Fruit fly (Drosophila melanogaster) whole organism, embryonic: Measurements from ENCODE around the gene sage.
A peak's percentile ranks its signal among the peaks of the same experiment; 100 is the strongest.

ENCODE experiments used
- Antp ChIP-seq: fragments of 200-800 bp; sonication (Bioruptor generic); optimal IDR thresholded peaks from 3 replicates; lab custom pipeline; 2016; ENCODE audit warnings: missing biosample characterization, missing genetic modification characterization
- Awh ChIP-seq: fragments of 200-800 bp; sonication (Bioruptor generic); IDR thresholded peaks from 2 replicates; pipeline ENCODE4, ENCODE4 v1.3.6; 2022; ENCODE audit warnings: missing biosample characterization, missing genetic modification characterization
- BEAF-32 ChIP-seq: fragments of 200-800 bp; sonication (Bioruptor generic); optimal IDR thresholded peaks from 3 replicates; lab custom pipeline; 2017; ENCODE audit warnings: missing biosample characterization, missing genetic modification characterization, mild to moderate bottlenecking, moderate library complexity, missing genetic modification reagents
- Bteb2 ChIP-seq: fragments of 200-800 bp; sonication (Bioruptor generic); optimal IDR thresholded peaks from 2 replicates; lab custom pipeline; 2016; ENCODE audit warnings: missing biosample characterization, missing genetic modification characterization
- CG1024 ChIP-seq: fragments of 200-800 bp; sonication (Bioruptor generic); IDR thresholded peaks from 2 replicates; pipeline ENCODE4 v1.3.6; 2022; ENCODE audit warnings: missing biosample characterization, missing genetic modification characterization
- CG10321 ChIP-seq: fragments of 200-800 bp; sonication (Bioruptor generic); IDR thresholded peaks from 2 replicates; pipeline ENCODE4 v1.3.6; 2022; ENCODE audit warnings: missing biosample characterization, missing genetic modification characterization
- CG12104 ChIP-seq: fragments of 200-800 bp; sonication (Bioruptor generic); optimal IDR thresholded peaks from 3 replicates; lab custom pipeline; 2016; ENCODE audit warnings: missing biosample characterization, missing genetic modification characterization
- CG12942 ChIP-seq: fragments of 200-800 bp; sonication (Bioruptor generic); optimal IDR thresholded peaks from 3 replicates; lab custom pipeline; 2016; ENCODE audit warnings: missing biosample characterization, missing genetic modification characterization
- CG14050 ChIP-seq: fragments of 200-800 bp; sonication (Bioruptor generic); IDR thresholded peaks from 3 replicates; pipeline ENCODE4 v1.3.6; 2022; ENCODE audit warnings: missing biosample characterization, missing genetic modification characterization
- CG14965 ChIP-seq: fragments of 200-800 bp; sonication (Bioruptor generic); optimal IDR thresholded peaks from 2 replicates; lab custom pipeline; 2016; ENCODE audit warnings: missing biosample characterization, missing genetic modification characterization, borderline replicate concordance
- CG15696 ChIP-seq: fragments of 200-800 bp; sonication (Bioruptor generic); optimal IDR thresholded peaks from 2 replicates; lab custom pipeline; 2019; ENCODE audit warnings: missing biosample characterization, mild to moderate bottlenecking, missing genetic modification characterization, moderate library complexity
- CG16813 ChIP-seq: fragments of 200-800 bp; sonication (Bioruptor generic); IDR thresholded peaks from 3 replicates; pipeline ENCODE4 v1.3.6; 2022; ENCODE audit warnings: missing biosample characterization, missing genetic modification characterization; ENCODE audit not compliant: partially characterized antibody
- CG17359 ChIP-seq: fragments of 200-800 bp; sonication (Bioruptor generic); optimal IDR thresholded peaks from 3 replicates; lab custom pipeline; 2018; ENCODE audit warnings: missing biosample characterization, mild to moderate bottlenecking, missing genetic modification characterization, moderate library complexity
- CG18619 ChIP-seq: fragments of 200-800 bp; sonication (Bioruptor generic); optimal IDR thresholded peaks from 3 replicates; lab custom pipeline; 2017; ENCODE audit warnings: missing biosample characterization, mild to moderate bottlenecking, missing genetic modification characterization
- CG31441 ChIP-seq: fragments of 200-800 bp; sonication (Bioruptor generic); IDR thresholded peaks from 2 replicates; pipeline ENCODE4 v1.3.6; 2022; ENCODE audit warnings: missing biosample characterization, missing genetic modification characterization
- CG3407 ChIP-seq: fragments of 200-800 bp; sonication (Bioruptor generic); optimal IDR thresholded peaks from 2 replicates; lab custom pipeline; 2018; ENCODE audit warnings: missing biosample characterization, mild to moderate bottlenecking, missing genetic modification characterization
- CG4617 ChIP-seq: fragments of 200-800 bp; sonication (Bioruptor generic); optimal IDR thresholded peaks from 3 replicates; lab custom pipeline; 2016; ENCODE audit warnings: missing biosample characterization, missing genetic modification characterization, borderline replicate concordance
- CG4854 ChIP-seq: fragments of 200-800 bp; sonication (Bioruptor generic); optimal IDR thresholded peaks from 2 replicates; lab custom pipeline; 2016; ENCODE audit warnings: missing biosample characterization, missing genetic modification characterization, inconsistent platforms
- CG5245 ChIP-seq: fragments of 200-800 bp; sonication (Bioruptor generic); optimal IDR thresholded peaks from 3 replicates; lab custom pipeline; 2016; ENCODE audit warnings: missing biosample characterization, missing genetic modification characterization
- CG6683 ChIP-seq: fragments of 200-800 bp; sonication (Bioruptor generic); optimal IDR thresholded peaks from 2 replicates; lab custom pipeline; 2017; ENCODE audit warnings: missing biosample characterization, mild to moderate bottlenecking, missing genetic modification characterization, missing genetic modification reagents
- CG9215 ChIP-seq: fragments of 200-800 bp; sonication (Bioruptor generic); IDR thresholded peaks from 2 replicates; pipeline ENCODE4 v1.3.6; 2022; ENCODE audit warnings: missing biosample characterization, missing genetic modification characterization
- Fer3 ChIP-seq: fragments of 200-800 bp; sonication (Bioruptor generic); optimal IDR thresholded peaks from 2 replicates; lab custom pipeline; 2018; ENCODE audit warnings: missing biosample characterization, mild to moderate bottlenecking, missing genetic modification characterization, moderate library complexity
- HmgZ ChIP-seq: fragments of 200-800 bp; sonication (Bioruptor generic); optimal IDR thresholded peaks from 2 replicates; lab custom pipeline; 2018; ENCODE audit warnings: missing biosample characterization, mild to moderate bottlenecking, missing genetic modification characterization
- Lpt ChIP-seq: fragments of >200 bp; optimal IDR thresholded peaks from 2 replicates; lab custom pipeline; 2018; ENCODE audit warnings: missing biosample characterization, missing genetic modification characterization
- MTF-1 ChIP-seq: fragments of 200-800 bp; sonication (Bioruptor generic); optimal IDR thresholded peaks from 2 replicates; lab custom pipeline; 2018; ENCODE audit warnings: missing biosample characterization, mild to moderate bottlenecking, missing genetic modification characterization, borderline replicate concordance
- NFAT ChIP-seq: fragments of 200-800 bp; sonication (Bioruptor generic); IDR thresholded peaks from 2 replicates; pipeline ENCODE4 v1.3.6; 2022; ENCODE audit warnings: missing biosample characterization, missing genetic modification characterization
- NK7.1 ChIP-seq: fragments of 200-800 bp; sonication (Bioruptor generic); optimal IDR thresholded peaks from 3 replicates; lab custom pipeline; 2016; ENCODE audit warnings: missing biosample characterization, missing genetic modification characterization
- NfI ChIP-seq: fragments of 200-800 bp; sonication (Bioruptor generic); optimal IDR thresholded peaks from 3 replicates; lab custom pipeline; 2018; ENCODE audit warnings: missing biosample characterization, mild to moderate bottlenecking, missing genetic modification characterization, moderate library complexity
- Sin3A ChIP-seq: fragments of >200 bp; optimal IDR thresholded peaks from 2 replicates; lab custom pipeline; 2018
- Sox100B ChIP-seq: fragments of 200-800 bp; sonication (Bioruptor generic); optimal IDR thresholded peaks from 3 replicates; lab custom pipeline; 2018; ENCODE audit warnings: missing biosample characterization, mild to moderate bottlenecking, missing genetic modification characterization
- Sry-δ ChIP-seq: fragments of 200-800 bp; sonication (Bioruptor generic); optimal IDR thresholded peaks from 2 replicates; lab custom pipeline; 2016; ENCODE audit warnings: missing biosample characterization, missing genetic modification characterization
- Vsx1 ChIP-seq: fragments of 200-800 bp; sonication (Bioruptor generic); optimal IDR thresholded peaks from 2 replicates; lab custom pipeline; 2017; ENCODE audit warnings: missing biosample characterization, mild to moderate bottlenecking, missing genetic modification characterization, missing genetic modification reagents
- aop ChIP-seq: fragments of 200-800 bp; sonication (Bioruptor generic); IDR thresholded peaks from 2 replicates; pipeline ENCODE4 v1.3.6; 2022; ENCODE audit warnings: missing biosample characterization, missing genetic modification characterization
- ap ChIP-seq: fragments of 200-800 bp; sonication (Bioruptor generic); IDR thresholded peaks from 2 replicates; pipeline ENCODE4 v1.3.6; 2022; ENCODE audit warnings: missing biosample characterization, missing genetic modification characterization
- gcm ChIP-seq: fragments of 200-800 bp; sonication (Bioruptor generic); optimal IDR thresholded peaks from 2 replicates; lab custom pipeline; 2019; ENCODE audit warnings: missing biosample characterization, mild to moderate bottlenecking, missing genetic modification characterization, moderate library complexity
- hkb ChIP-seq, 2 experiments: fragments of 200-800 bp in 1 of 2; fragments of >200 bp in 1 of 2; sonication (Bioruptor generic) in 1 of 2; IDR thresholded peaks in 1 of 2; optimal IDR thresholded peaks in 1 of 2; 2 replicates each; pipeline versions ENCODE4 v1.3.6 to Lab custom; 2017 to 2022; ENCODE audit warnings: missing biosample characterization in 1 of 2, missing genetic modification characterization in 1 of 2
- jing ChIP-seq: fragments of 200-800 bp; sonication (Bioruptor generic); optimal IDR thresholded peaks from 2 replicates; lab custom pipeline; 2018; ENCODE audit warnings: missing biosample characterization, mild to moderate bottlenecking, missing genetic modification characterization
- mam ChIP-seq: fragments of 200-800 bp; sonication (Bioruptor generic); optimal IDR thresholded peaks from 3 replicates; lab custom pipeline; 2016; ENCODE audit warnings: missing biosample characterization, missing genetic modification characterization
- mld ChIP-seq: fragments of 200-800 bp; sonication (Bioruptor generic); IDR thresholded peaks from 3 replicates; pipeline ENCODE4 v1.3.6; 2022; ENCODE audit warnings: missing biosample characterization, missing genetic modification characterization; ENCODE audit not compliant: partially characterized antibody
- psq ChIP-seq: fragments of 200-800 bp; sonication (Bioruptor generic); optimal IDR thresholded peaks from 2 replicates; lab custom pipeline; 2017; ENCODE audit warnings: missing biosample characterization, missing genetic modification characterization
- rib ChIP-seq: fragments of 200-800 bp; sonication (Bioruptor generic); IDR thresholded peaks from 2 replicates; pipeline ENCODE4 v1.3.6; 2022; ENCODE audit warnings: missing biosample characterization, missing genetic modification characterization
- ro ChIP-seq: fragments of 200-800 bp; sonication (Bioruptor generic); IDR thresholded peaks from 2 replicates; pipeline ENCODE4 v1.3.6; 2022; ENCODE audit warnings: missing biosample characterization, missing genetic modification characterization
- sd ChIP-seq: fragments of 200-800 bp; sonication (Bioruptor generic); optimal IDR thresholded peaks from 3 replicates; lab custom pipeline; 2018; ENCODE audit warnings: missing biosample characterization, mild to moderate bottlenecking, missing genetic modification characterization, moderate library complexity
- sim ChIP-seq: fragments of 200-800 bp; sonication (Bioruptor generic); IDR thresholded peaks from 2 replicates; pipeline ENCODE4 v1.3.6; 2022; ENCODE audit warnings: missing biosample characterization, missing genetic modification characterization
- sqz ChIP-seq: fragments of 200-800 bp; sonication (Bioruptor generic); optimal IDR thresholded peaks from 3 replicates; lab custom pipeline; 2018; ENCODE audit warnings: missing biosample characterization, mild to moderate bottlenecking, missing genetic modification characterization
- tll ChIP-seq, 2 experiments: fragments of 200-800 bp in 1 of 2; fragments of >200 bp in 1 of 2; sonication (Bioruptor generic) in 1 of 2; optimal IDR thresholded peaks; 2 replicates each; lab custom pipeline; 2017 to 2019; ENCODE audit warnings: missing biosample characterization in 2 of 2, missing genetic modification characterization in 2 of 2, mild to moderate bottlenecking in 1 of 2, moderate library complexity in 1 of 2
- twi ChIP-seq: fragments of 200-800 bp; optimal IDR thresholded peaks from 2 replicates; lab custom pipeline; 2019; ENCODE audit warnings: missing biosample characterization, mild to moderate bottlenecking, missing genetic modification characterization, moderate library complexity
- zen2 ChIP-seq: fragments of 200-800 bp; sonication (Bioruptor generic); IDR thresholded peaks from 3 replicates; pipeline ENCODE4 v1.3.6; 2022; ENCODE audit warnings: missing biosample characterization, missing genetic modification characterization; ENCODE audit not compliant: partially characterized antibody

sage gene

dm6 chr3R:9229075-9229835 lies 34.7 kb downstream of the sage start (continued):
- peak; percentile 55 for TF ChIP-seq NfI
- peak; percentile 70 for TF ChIP-seq gcm
- no peak for TF ChIP-seq CG16813 (GFP tag; lab: Robert Waterston, UW)
- peak; percentile 49 for TF ChIP-seq CG18619 (GFP tag; lab: Kevin White, UChicago)
- no peak for TF ChIP-seq aop (GFP tag; lab: Robert Waterston, UW)
- TF ChIP-seq Awh (GFP tag; lab: Robert Waterston, UW) = peak; percentile 60; the same call in 1 of the 2 replicates
- peak; percentile 60; the same call in 1 of the 2 replicates for TF ChIP-seq sim (GFP tag; lab: Robert Waterston, UW)
- peak; percentile 43 for TF ChIP-seq HmgZ
- no peak for TF ChIP-seq Sin3A (lab: Kevin White, UChicago)
- no peak for TF ChIP-seq sd (tag; lab: Kevin White, UChicago)
- TF ChIP-seq twi (tag; lab: Kevin White, UChicago) = peak; percentile 35
- TF ChIP-seq ap (GFP tag; lab: Robert Waterston, UW) = 0 out of 2 replicates have a peak, but pooled peaks have one; percentile 39
- no peak for TF ChIP-seq hkb (optimal IDR thresholded peaks at IDR 0.05; lab: Kevin White, UChicago)
- peak; percentile 80 for TF ChIP-seq hkb (GFP tag; IDR thresholded peaks at IDR 0.05; lab: Robert Waterston, UW)
- TF ChIP-seq Bteb2 = peak; percentile 62
- peak; percentile 53 for TF ChIP-seq CG14965 (GFP tag; lab: Kevin White, UChicago)
- TF ChIP-seq CG4617 = peak; percentile 28
- no peak for TF ChIP-seq CG6683 (GFP tag; lab: Kevin White, UChicago)
- peak; percentile 75 for TF ChIP-seq CG17359 (tag; lab: Kevin White, UChicago)
- 0 out of 2 replicates have a peak, but pooled peaks have one; percentile 11 for TF ChIP-seq rib (GFP tag; lab: Robert Waterston, UW)
- TF ChIP-seq NK7.1 (GFP tag; lab: Kevin White, UChicago) = peak; percentile 52
- peak; percentile 78 for TF ChIP-seq Sox100B
- peak; percentile 66 for TF ChIP-seq CG3407 (GFP tag; lab: Kevin White, UChicago)
- peak; percentile 55 for TF ChIP-seq CG12942
- peak; percentile 82 for TF ChIP-seq Antp (GFP tag; lab: Kevin White, UChicago)
- TF ChIP-seq CG15696 (tag; lab: Kevin White, UChicago) = peak; percentile 63
- peak; percentile 66 for TF ChIP-seq CG10321 (GFP tag; lab: Robert Waterston, UW)
- TF ChIP-seq CG1024 (GFP tag; lab: Robert Waterston, UW) = peak; percentile 42; the same call in 1 of the 2 replicates
- peak in 1 of 2 experiments; percentile 33 for TF ChIP-seq tll (GFP tag; optimal IDR thresholded peaks at IDR 0.05; lab: Kevin White, UChicago)
- TF ChIP-seq NFAT (GFP tag; lab: Robert Waterston, UW) = no peak
- no peak for TF ChIP-seq BEAF-32 (GFP tag; lab: Kevin White, UChicago)
- TF ChIP-seq CG31441 (GFP tag; lab: Robert Waterston, UW) = peak; percentile 81
- 0 out of 2 replicates have a peak, but pooled peaks have one; percentile 16 for TF ChIP-seq CG9215
- TF ChIP-seq psq (GFP tag; lab: Kevin White, UChicago) = peak; percentile 81
- TF ChIP-seq sqz (GFP tag; lab: Kevin White, UChicago) = peak; percentile 54
- TF ChIP-seq zen2 (GFP tag; lab: Robert Waterston, UW) = no peak
- no peak for TF ChIP-seq CG14050 (GFP tag; lab: Robert Waterston, UW)
- TF ChIP-seq mld = no peak
- TF ChIP-seq ro (GFP tag; lab: Robert Waterston, UW) = peak; percentile 53; the same call in 1 of the 2 replicates
- TF ChIP-seq mam (GFP tag; lab: Kevin White, UChicago) = peak; percentile 70
- peak; percentile 13 for TF ChIP-seq MTF-1 (GFP tag; lab: Kevin White, UChicago)
- peak; percentile 64 for TF ChIP-seq Fer3 (tag; lab: Kevin White, UChicago)
- peak; percentile 63 for TF ChIP-seq jing (GFP tag; lab: Kevin White, UChicago)
- TF ChIP-seq Lpt (GFP tag; lab: Kevin White, UChicago) = no peak
- TF ChIP-seq Vsx1 = peak; percentile 47
- TF ChIP-seq Sry-δ = peak; percentile 48
- TF ChIP-seq CG5245 (GFP tag; lab: Kevin White, UChicago) = peak; percentile 75
- peak; percentile 61 for TF ChIP-seq CG12104 (GFP tag; lab: Kevin White, UChicago)
- TF ChIP-seq CG4854 = peak; percentile 69
